ENCODE assay signal across 5 worm cellular contexts in genomic region chrIV:7048637-7049245, ce11.
TF ChIP-seq lines count a peak whose summit lies in the region.

No protein-coding gene starts in this region.

TF ChIP-seq in whole organism, L1 larva, 84 proteins besides CTCF, POLR2A, EP300 and RAD21 (continues in another document):
- no peak for TF ChIP-seq unc-130 (tag; optimal IDR thresholded peaks at IDR 0.05; lab: Kevin White, UChicago)
- TF ChIP-seq lir-3 (tag; optimal IDR thresholded peaks at IDR 0.05; lab: Kevin White, UChicago; ENCODE audit: poor library complexity), result no peak
- peak; percentile 66 for TF ChIP-seq nhr-20 (tag; optimal IDR thresholded peaks at IDR 0.05; lab: Kevin White, UChicago)
- TF ChIP-seq nhr-71 (tag; optimal IDR thresholded peaks at IDR 0.05; lab: Kevin White, UChicago), result peak; percentile 62
- TF ChIP-seq ztf-4 (tag; optimal IDR thresholded peaks at IDR 0.05; lab: Kevin White, UChicago), result peak; percentile 6
- no peak for TF ChIP-seq fkh-4 (tag; optimal IDR thresholded peaks at IDR 0.05; lab: Kevin White, UChicago; ENCODE audit: borderline replicate concordance)
- TF ChIP-seq sox-4 (tag; optimal IDR thresholded peaks at IDR 0.05; lab: Kevin White, UChicago), result no peak
- peak in 1 of 2 experiments; percentile 33 for TF ChIP-seq lsy-2 (tag; optimal IDR thresholded peaks at IDR 0.05; lab: Kevin White, UChicago)
- TF ChIP-seq snu-23 (GFP tag; optimal IDR thresholded peaks at IDR 0.05; lab: Kevin White, UChicago), result peak; percentile 50
- TF ChIP-seq elt-2 (tag; optimal IDR thresholded peaks at IDR 0.05; lab: Kevin White, UChicago), result peak; percentile 73
- TF ChIP-seq fkh-10 (GFP tag; optimal IDR thresholded peaks at IDR 0.05; lab: Kevin White, UChicago), result no peak
- TF ChIP-seq blmp-1 (tag; optimal IDR thresholded peaks at IDR 0.05; lab: Kevin White, UChicago), result peak; percentile 10
- peak; percentile 57 for TF ChIP-seq nhr-19 (GFP tag; conservative IDR thresholded peaks at IDR 0.05; lab: Robert Waterston, UW)
- TF ChIP-seq lin-14 (GFP tag; optimal IDR thresholded peaks at IDR 0.05; lab: Kevin White, UChicago), result peak; percentile 37
- TF ChIP-seq lin-35 (GFP tag; optimal IDR thresholded peaks at IDR 0.05; lab: Kevin White, UChicago), result peak in 1 of 2 experiments; percentile 66
- TF ChIP-seq elt-3 (tag; optimal IDR thresholded peaks at IDR 0.05; lab: Kevin White, UChicago), result peak in 2 of 6 experiments; percentile 31 to 57
- no peak for TF ChIP-seq egl-13 (tag; optimal IDR thresholded peaks at IDR 0.05; lab: Kevin White, UChicago)
- peak; percentile 30 for TF ChIP-seq mep-1 (tag; optimal IDR thresholded peaks at IDR 0.05; lab: Kevin White, UChicago)

TF ChIP-seq in whole organism, L2 larva, 48 proteins besides CTCF, POLR2A, EP300 and RAD21 (continues in another document):
- TF ChIP-seq sma-3 (GFP tag; optimal IDR thresholded peaks at IDR 0.05; lab: Kevin White, UChicago) (peak; percentile 54), nhr-21 (tag; optimal IDR thresholded peaks at IDR 0.05; lab: Kevin White, UChicago) (peak; percentile 13), nhr-10 (tag; optimal IDR thresholded peaks at IDR 0.05; lab: Kevin White, UChicago) (no peak), lin-11 (tag; optimal IDR thresholded peaks at IDR 0.05; lab: Kevin White, UChicago) (no peak), elt-3 (tag; optimal IDR thresholded peaks at IDR 0.05; lab: Kevin White, UChicago) (no peak), nhr-11 (tag; optimal IDR thresholded peaks at IDR 0.05; lab: Kevin White, UChicago) (no peak), lsy-2 (tag; optimal IDR thresholded peaks at IDR 0.05; lab: Kevin White, UChicago) (peak in 1 of 2 experiments; percentile 24), F13H6.1 (tag; optimal IDR thresholded peaks at IDR 0.05; lab: Kevin White, UChicago) (no peak), crh-2 (tag; optimal IDR thresholded peaks at IDR 0.05; lab: Kevin White, UChicago) (peak; percentile 35), ceh-82 (tag; optimal IDR thresholded peaks at IDR 0.05; lab: Kevin White, UChicago) (no peak), nhr-25 (tag; optimal IDR thresholded peaks at IDR 0.05; lab: Kevin White, UChicago) (peak; percentile 46), alr-1 (tag; optimal IDR thresholded peaks at IDR 0.05; lab: Kevin White, UChicago) (no peak), sma-9 (GFP tag; optimal IDR thresholded peaks at IDR 0.05; lab: Kevin White, UChicago) (peak; percentile 6), sma-9 (tag; optimal IDR thresholded peaks at IDR 0.05; lab: Kevin White, UChicago) (no peak), lin-39 (tag; optimal IDR thresholded peaks at IDR 0.05; lab: Kevin White, UChicago) (no peak), nhr-23 (tag; optimal IDR thresholded peaks at IDR 0.05; lab: Kevin White, UChicago) (no peak), C34F6.9 (tag; optimal IDR thresholded peaks at IDR 0.05; lab: Kevin White, UChicago) (no peak), fos-1 (tag; optimal IDR thresholded peaks at IDR 0.05; lab: Kevin White, UChicago) (no peak), gmeb-1 (tag; optimal IDR thresholded peaks at IDR 0.05; lab: Kevin White, UChicago) (peak; percentile 4)

TF ChIP-seq in whole organism, L3 larva, 47 proteins besides CTCF, POLR2A, EP300 and RAD21:
- peak; percentile 19 for TF ChIP-seq pqm-1 (tag; optimal IDR thresholded peaks at IDR 0.05; lab: Kevin White, UChicago)
- peak; percentile 41 for TF ChIP-seq lsy-12 (tag; optimal IDR thresholded peaks at IDR 0.05; lab: Kevin White, UChicago)
- TF ChIP-seq daf-12 (tag; optimal IDR thresholded peaks at IDR 0.05; lab: Kevin White, UChicago), result no peak
- no peak for TF ChIP-seq elt-3 (tag; optimal IDR thresholded peaks at IDR 0.05; lab: Kevin White, UChicago)
- peak; percentile 50 for TF ChIP-seq nhr-23 (tag; optimal IDR thresholded peaks at IDR 0.05; lab: Kevin White, UChicago)
- TF ChIP-seq aly-2 (tag; optimal IDR thresholded peaks at IDR 0.05; lab: Kevin White, UChicago), result no peak
- no peak for TF ChIP-seq ztf-4 (tag; optimal IDR thresholded peaks at IDR 0.05; lab: Kevin White, UChicago)
- TF ChIP-seq ceh-9 (tag; optimal IDR thresholded peaks at IDR 0.05; lab: Kevin White, UChicago), result no peak
- TF ChIP-seq elt-2 (tag; optimal IDR thresholded peaks at IDR 0.05; lab: Kevin White, UChicago), result peak; percentile 59
- TF ChIP-seq eor-1 (tag; optimal IDR thresholded peaks at IDR 0.05; lab: Kevin White, UChicago), result no peak
- no peak for TF ChIP-seq lin-39 (tag; optimal IDR thresholded peaks at IDR 0.05; lab: Kevin White, UChicago)
- TF ChIP-seq hmg-11 (tag; optimal IDR thresholded peaks at IDR 0.05; lab: Kevin White, UChicago), result no peak
- TF ChIP-seq nhr-76 (tag; optimal IDR thresholded peaks at IDR 0.05; lab: Kevin White, UChicago), result no peak
- no peak for TF ChIP-seq fkh-10 (GFP tag; optimal IDR thresholded peaks at IDR 0.05; lab: Kevin White, UChicago)
- TF ChIP-seq pha-4 (tag; optimal IDR thresholded peaks at IDR 0.05; lab: Kevin White, UChicago), result peak; percentile 54
- no peak for TF ChIP-seq nhr-77 (tag; optimal IDR thresholded peaks at IDR 0.05; lab: Kevin White, UChicago)
- TF ChIP-seq unc-39 (tag; optimal IDR thresholded peaks at IDR 0.05; lab: Kevin White, UChicago), result no peak
- no peak for TF ChIP-seq nhr-43 (tag; optimal IDR thresholded peaks at IDR 0.05; lab: Kevin White, UChicago; ENCODE audit: poor library complexity, severe bottlenecking)

TF ChIP-seq in whole organism, L4 larva, 104 proteins besides CTCF, POLR2A, EP300 and RAD21:
- no peak for TF ChIP-seq daf-16 (GFP tag; optimal IDR thresholded peaks at IDR 0.05; lab: Kevin White, UChicago)
- peak; percentile 71 for TF ChIP-seq daf-16 (tag; optimal IDR thresholded peaks at IDR 0.05; lab: Kevin White, UChicago)
- TF ChIP-seq hlh-11 (tag; optimal IDR thresholded peaks at IDR 0.05; lab: Kevin White, UChicago), result peak; percentile 66
- TF ChIP-seq nhr-77 (tag; optimal IDR thresholded peaks at IDR 0.05; lab: Kevin White, UChicago), result peak; percentile 30
- peak; percentile 54 for TF ChIP-seq aha-1 (tag; lab: Kevin White, UChicago)
- no peak for TF ChIP-seq aly-2 (tag; optimal IDR thresholded peaks at IDR 0.05; lab: Kevin White, UChicago)
- TF ChIP-seq mdt-29 (GFP tag; IDR thresholded peaks at IDR 0.05; lab: Robert Waterston, UW), result peak; percentile 71; the same call in 1 of the 2 replicates
- TF ChIP-seq nhr-48 (tag; optimal IDR thresholded peaks at IDR 0.05; lab: Kevin White, UChicago), result peak; percentile 15
- TF ChIP-seq dmd-6 (GFP tag; IDR thresholded peaks at IDR 0.05; lab: Robert Waterston, UW), result peak; percentile 49
- TF ChIP-seq nhr-28 (tag; optimal IDR thresholded peaks at IDR 0.05; lab: Kevin White, UChicago), result peak; percentile 25
- no peak for TF ChIP-seq zfp-2 (tag; optimal IDR thresholded peaks at IDR 0.05; lab: Kevin White, UChicago)
- TF ChIP-seq unc-62 (GFP tag; optimal IDR thresholded peaks at IDR 0.05 in 1 of 2; lab: Kevin White, UChicago), result peak in 1 of 2 experiments; percentile 33
- TF ChIP-seq unc-62 (tag; optimal IDR thresholded peaks at IDR 0.05; lab: Kevin White, UChicago), result no peak
- TF ChIP-seq dve-1 (tag; optimal IDR thresholded peaks at IDR 0.05; lab: Kevin White, UChicago; ENCODE audit: insufficient read depth), result peak; percentile 87
- 0 out of 2 replicates have a peak, but pooled peaks have one; percentile 20 for TF ChIP-seq zfp-3 (GFP tag; conservative IDR thresholded peaks at IDR 0.05; lab: Robert Waterston, UW)
- TF ChIP-seq Y105C5A.15 (GFP tag; IDR thresholded peaks at IDR 0.05; lab: Robert Waterston, UW), result no peak
- peak; percentile 34 for TF ChIP-seq hlh-30 (tag; optimal IDR thresholded peaks at IDR 0.05; lab: Kevin White, UChicago; ENCODE audit: insufficient read depth)
- TF ChIP-seq ceh-44 (GFP tag; IDR thresholded peaks at IDR 0.05; lab: Robert Waterston, UW), result no peak

TF ChIP-seq in whole organism, young adult, 124 proteins besides CTCF, POLR2A, EP300 and RAD21:
- TF ChIP-seq F33H1.4 (GFP tag; IDR thresholded peaks at IDR 0.05; lab: Robert Waterston, UW) (no peak), egrh-3 (GFP tag; IDR thresholded peaks at IDR 0.05; lab: Robert Waterston, UW) (no peak), Y79H2A.3 (GFP tag; conservative IDR thresholded peaks at IDR 0.05; lab: Robert Waterston, UW) (no peak), snpc-4 (GFP tag; optimal IDR thresholded peaks at IDR 0.05; lab: Kevin White, UChicago) (no peak), snpc-4 (tag; optimal IDR thresholded peaks at IDR 0.05; lab: Kevin White, UChicago) (no peak), attf-6 (GFP tag; IDR thresholded peaks at IDR 0.05; lab: Robert Waterston, UW) (no peak), Y56A3A.18 (GFP tag; IDR thresholded peaks at IDR 0.05; lab: Robert Waterston, UW) (no peak), attf-3 (GFP tag; conservative IDR thresholded peaks at IDR 0.05; lab: Robert Waterston, UW) (no peak), ama-1 (optimal IDR thresholded peaks at IDR 0.05; lab: Kevin White, UChicago) (peak; percentile 43), ama-1 (GFP tag; optimal IDR thresholded peaks at IDR 0.05; lab: Kevin White, UChicago) (no peak), pha-4 (tag; optimal IDR thresholded peaks at IDR 0.05; lab: Kevin White, UChicago) (peak; percentile 67), Y95B8A.8 (GFP tag; IDR thresholded peaks at IDR 0.05; lab: Robert Waterston, UW) (no peak), ZK185.1 (tag; optimal IDR thresholded peaks at IDR 0.05; lab: Kevin White, UChicago; ENCODE audit: poor library complexity, severe bottlenecking) (peak; percentile 17), bed-2 (GFP tag; IDR thresholded peaks at IDR 0.05; lab: Robert Waterston, UW) (no peak), zim-3 (tag; optimal IDR thresholded peaks at IDR 0.05; lab: Kevin White, UChicago) (no peak), ets-4 (GFP tag; optimal IDR thresholded peaks at IDR 0.05; lab: Kevin White, UChicago) (no peak), B0035.1 (tag; optimal IDR thresholded peaks at IDR 0.05; lab: Kevin White, UChicago) (no peak), lin-40 (tag; optimal IDR thresholded peaks at IDR 0.05; lab: Kevin White, UChicago) (peak; percentile 12), mel-28 (tag; optimal IDR thresholded peaks at IDR 0.05; lab: Kevin White, UChicago; ENCODE audit: borderline replicate concordance) (no peak), T07F8.4 (tag; optimal IDR thresholded peaks at IDR 0.05; lab: Kevin White, UChicago) (no peak), F52B5.7 (tag; optimal IDR thresholded peaks at IDR 0.05; lab: Kevin White, UChicago) (no peak), F57A8.1 (GFP tag; optimal IDR thresholded peaks at IDR 0.05; lab: Kevin White, UChicago) (no peak), unc-62 (GFP tag; optimal IDR thresholded peaks at IDR 0.05; lab: Kevin White, UChicago) (peak; percentile 3), attf-5 (GFP tag; optimal IDR thresholded peaks at IDR 0.05; lab: Kevin White, UChicago) (no peak), egl-18 (GFP tag; IDR thresholded peaks at IDR 0.05; lab: Robert Waterston, UW) (no peak), madf-6 (GFP tag; IDR thresholded peaks at IDR 0.05; lab: Robert Waterston, UW) (no peak), hsf-1 (GFP tag; IDR thresholded peaks at IDR 0.05; lab: Robert Waterston, UW) (peak; percentile 65), F22D6.2 (tag; optimal IDR thresholded peaks at IDR 0.05; lab: Kevin White, UChicago) (no peak)
